Worm (Caenorhabditis elegans) whole organism, L4 larva: ENCODE measurements around the gene Y73B6BL.22.

Experiments used
- F10B5.3 ChIP-seq: sonication (generic microtip); optimal IDR thresholded peaks from 2 replicates; lab custom pipeline; 2016; ENCODE audit warnings: mild to moderate bottlenecking, missing genetic modification characterization, missing compliant biosample characterization
- F49E8.2 ChIP-seq: sonication (generic microtip); optimal IDR thresholded peaks from 2 replicates; lab custom pipeline; 2016; ENCODE audit warnings: missing compliant biosample characterization, mild to moderate bottlenecking, missing genetic modification characterization, borderline replicate concordance
- Y48G9A.11 ChIP-seq: fragments of 200-800 bp; sonication (Bioruptor generic); IDR thresholded peaks from 2 replicates; pipeline ENCODE4 v1.3.6; 2022; ENCODE audit warnings: missing genetic modification reagents, missing genetic modification characterization, missing compliant biosample characterization
- ZK546.5 ChIP-seq, 2 experiments: sonication (generic microtip); optimal IDR thresholded peaks; 2 replicates each; lab custom pipeline; 2017; ENCODE audit warnings: missing biosample characterization in 2 of 2, missing genetic modification characterization in 2 of 2
- aha-1 ChIP-seq: fragments of 150-350 bp; peaks from one replicate; lab custom pipeline; 2014; ENCODE audit warnings: missing biosample characterization, missing genetic modification characterization
- arid-1 ChIP-seq: fragments of 200-800 bp; sonication (Bioruptor generic); conservative IDR thresholded peaks from 2 replicates; pipeline ENCODE4 v1.3.6; 2022; ENCODE audit warnings: missing genetic modification reagents, missing genetic modification characterization, missing compliant biosample characterization
- ceh-20 ChIP-seq: fragments of 200-800 bp; sonication (Bioruptor generic); IDR thresholded peaks from 2 replicates; pipeline ENCODE4 v1.3.6; 2022; ENCODE audit warnings: missing genetic modification reagents, missing genetic modification characterization, missing compliant biosample characterization
- ceh-32 ChIP-seq: sonication (generic microtip); optimal IDR thresholded peaks from 2 replicates; lab custom pipeline; 2016; ENCODE audit warnings: mild to moderate bottlenecking, missing genetic modification characterization, missing compliant biosample characterization; ENCODE audit not compliant: poor library complexity
- ces-1 ChIP-seq: fragments of 150-350 bp; sonication (generic microtip); optimal IDR thresholded peaks from 4 replicates; lab custom pipeline; 2014; ENCODE audit warnings: missing biosample characterization, missing genetic modification reagents, missing genetic modification characterization
- ctbp-1 ChIP-seq: fragments of 200-800 bp; sonication (Bioruptor generic); IDR thresholded peaks from 2 replicates; pipeline ENCODE4 v1.3.6; 2022; ENCODE audit warnings: missing genetic modification reagents, missing genetic modification characterization, missing compliant biosample characterization
- daf-12 ChIP-seq: fragments of 150-350 bp; optimal IDR thresholded peaks from 2 replicates; lab custom pipeline; 2014; ENCODE audit warnings: missing biosample characterization, missing genetic modification reagents, missing genetic modification characterization
- daf-19 ChIP-seq: fragments of 200-800 bp; sonication (Bioruptor generic); conservative IDR thresholded peaks from 2 replicates; pipeline ENCODE4 v1.3.6; 2022; ENCODE audit warnings: missing genetic modification characterization, missing compliant biosample characterization
- dmd-8 ChIP-seq: fragments of 200-800 bp; sonication (Bioruptor generic); IDR thresholded peaks from 2 replicates; pipeline ENCODE4 v1.3.6; 2022; ENCODE audit warnings: missing genetic modification characterization, missing compliant biosample characterization
- dve-1 ChIP-seq: sonication (generic microtip); optimal IDR thresholded peaks from 2 replicates; lab custom pipeline; 2017; ENCODE audit warnings: antibody characterized with exemption, mild to moderate bottlenecking, missing genetic modification characterization, missing compliant biosample characterization; ENCODE audit not compliant: insufficient read depth
- egl-27 ChIP-seq: sonication (generic microtip); optimal IDR thresholded peaks from 3 replicates; lab custom pipeline; 2017; ENCODE audit warnings: missing biosample characterization, missing genetic modification reagents, missing genetic modification characterization
- egl-43 ChIP-seq: fragments of 200-800 bp; sonication (Bioruptor generic); IDR thresholded peaks from 2 replicates; pipeline ENCODE4 v1.3.6; 2022; ENCODE audit warnings: missing genetic modification reagents, missing genetic modification characterization, missing compliant biosample characterization
- fkh-10 ChIP-seq: fragments of 150-350 bp; optimal IDR thresholded peaks from 2 replicates; lab custom pipeline; 2014; ENCODE audit warnings: missing biosample characterization, missing genetic modification reagents, missing genetic modification characterization
- gei-8 ChIP-seq: fragments of 200-800 bp; sonication (Bioruptor generic); optimal IDR thresholded peaks from 2 replicates; lab custom pipeline; 2018; ENCODE audit warnings: mild to moderate bottlenecking, missing genetic modification characterization, missing compliant biosample characterization
- hlh-30 ChIP-seq: sonication (generic microtip); optimal IDR thresholded peaks from 2 replicates; lab custom pipeline; 2017; ENCODE audit warnings: antibody characterized with exemption, mild to moderate bottlenecking, missing genetic modification characterization, missing compliant biosample characterization; ENCODE audit not compliant: insufficient read depth
- hmg-1.1 ChIP-seq: fragments of 200-800 bp; sonication (Bioruptor generic); IDR thresholded peaks from 2 replicates; pipeline ENCODE4 v1.3.6; 2022; ENCODE audit warnings: missing genetic modification reagents, missing genetic modification characterization, missing compliant biosample characterization
- lin-15B ChIP-seq: fragments of 150-350 bp; sonication (generic microtip); optimal IDR thresholded peaks from 3 replicates; lab custom pipeline; 2014; ENCODE audit warnings: missing biosample characterization, missing genetic modification characterization
- lin-38 ChIP-seq: fragments of 200-800 bp; sonication (Bioruptor generic); IDR thresholded peaks from 2 replicates; pipeline ENCODE4 v1.3.6; 2022; ENCODE audit warnings: missing genetic modification reagents, missing genetic modification characterization, missing compliant biosample characterization
- lir-3 ChIP-seq: sonication (generic microtip); optimal IDR thresholded peaks from 2 replicates; lab custom pipeline; 2016; ENCODE audit warnings: mild to moderate bottlenecking, missing genetic modification characterization, missing compliant biosample characterization
- mdl-1 ChIP-seq, 2 experiments: fragments of 150-350 bp in 1 of 2; sonication (generic microtip) in 1 of 2; optimal IDR thresholded peaks; 2 replicates each; lab custom pipeline; 2014 to 2017; ENCODE audit warnings: missing biosample characterization in 2 of 2, missing genetic modification characterization in 2 of 2
- mep-1 ChIP-seq: fragments of 150-350 bp; sonication (generic microtip); optimal IDR thresholded peaks from 3 replicates; lab custom pipeline; 2014; ENCODE audit warnings: missing biosample characterization, missing genetic modification characterization
- mxl-2 ChIP-seq: fragments of 200-800 bp; sonication (Bioruptor generic); conservative IDR thresholded peaks from 2 replicates; pipeline ENCODE4 v1.3.6; 2022; ENCODE audit warnings: missing genetic modification reagents, missing genetic modification characterization, missing compliant biosample characterization
- nhr-237 ChIP-seq: sonication (generic microtip); optimal IDR thresholded peaks from 2 replicates; lab custom pipeline; 2017; ENCODE audit warnings: missing biosample characterization, missing genetic modification characterization
- nhr-6 ChIP-seq: fragments of 150-350 bp; optimal IDR thresholded peaks from 2 replicates; lab custom pipeline; 2014; ENCODE audit warnings: missing biosample characterization, missing genetic modification characterization
- php-3 ChIP-seq: fragments of 200-800 bp; sonication (Bioruptor generic); IDR thresholded peaks from 2 replicates; pipeline ENCODE4 v1.3.6; 2022; ENCODE audit warnings: missing genetic modification reagents, missing genetic modification characterization, missing compliant biosample characterization
- rbr-2 ChIP-seq: sonication (generic microtip); optimal IDR thresholded peaks from 2 replicates; lab custom pipeline; 2016; ENCODE audit warnings: missing genotype, missing genetic modification characterization, missing compliant biosample characterization
- sdz-12 ChIP-seq: fragments of 200-800 bp; sonication (Bioruptor generic); optimal IDR thresholded peaks from 2 replicates; lab custom pipeline; 2018; ENCODE audit warnings: mild to moderate bottlenecking, missing genetic modification characterization, missing compliant biosample characterization
- snpc-1.2 ChIP-seq: fragments of 200-800 bp; sonication (Bioruptor generic); IDR thresholded peaks from 2 replicates; pipeline ENCODE4 v1.3.6; 2022; ENCODE audit warnings: missing genetic modification reagents, missing genetic modification characterization, missing compliant biosample characterization
- tra-1 ChIP-seq: fragments of 200-800 bp; sonication (Bioruptor generic); IDR thresholded peaks from 2 replicates; pipeline ENCODE4 v1.3.6; 2022; ENCODE audit warnings: missing genetic modification reagents, missing genetic modification characterization, missing compliant biosample characterization
- unc-62 ChIP-seq, 3 experiments: fragments of 150-350 bp in 1 of 3; sonication (generic microtip); optimal IDR thresholded peaks in 2 of 3; peaks in 1 of 3; 1 replicate in 1 of 3; 2 replicates in 2 of 3; lab custom pipeline; 2014 to 2017; ENCODE audit warnings: missing biosample characterization in 3 of 3, missing genetic modification characterization in 3 of 3, missing genetic modification reagents in 3 of 3, missing genotype in 1 of 3
- zip-2 ChIP-seq: fragments of 150-350 bp; optimal IDR thresholded peaks from 2 replicates; lab custom pipeline; 2014; ENCODE audit warnings: missing biosample characterization, missing genetic modification characterization

Y73B6BL.22 gene

ce11 chrIV:6393329-6393728 is 23.1 kb downstream of the Y73B6BL.22 start (continued):
- no peak for TF ChIP-seq egl-27 (tag; lab: Kevin White, UChicago)
- TF ChIP-seq F49E8.2 = no peak
- TF ChIP-seq ceh-20 (GFP tag; lab: Robert Waterston, UW) = no peak
- no peak for TF ChIP-seq ceh-32
- no peak for TF ChIP-seq tra-1 (GFP tag; lab: Robert Waterston, UW)
- TF ChIP-seq dve-1 = no peak
- no peak for TF ChIP-seq daf-12 (tag; lab: Kevin White, UChicago)
- peak; percentile 4 for TF ChIP-seq hlh-30
- TF ChIP-seq php-3 (GFP tag; lab: Robert Waterston, UW) = no peak
- no peak for TF ChIP-seq Y48G9A.11 (GFP tag; lab: Robert Waterston, UW)
- TF ChIP-seq lin-15B = no peak
- no peak for TF ChIP-seq snpc-1.2 (GFP tag; lab: Robert Waterston, UW)
- TF ChIP-seq ZK546.5 (tag; optimal IDR thresholded peaks at IDR 0.05; lab: Kevin White, UChicago) = no peak
- no peak for TF ChIP-seq mxl-2 (GFP tag; lab: Robert Waterston, UW)

ce11 chrIV:6391566-6391965 is 24.9 kb downstream of the Y73B6BL.22 start:
- no peak for TF ChIP-seq ces-1 (GFP tag; lab: Kevin White, UChicago)
- peak in 1 of 2 experiments; percentile 15 for TF ChIP-seq unc-62 (GFP tag; optimal IDR thresholded peaks at IDR 0.05 in 1 of 2; lab: Kevin White, UChicago)
- TF ChIP-seq unc-62 (tag; optimal IDR thresholded peaks at IDR 0.05; lab: Kevin White, UChicago) = no peak
- TF ChIP-seq gei-8 (GFP tag; lab: Kevin White, UChicago) = no peak
- TF ChIP-seq egl-43 = no peak
- TF ChIP-seq rbr-2 (tag; lab: Kevin White, UChicago) = no peak
- no peak for TF ChIP-seq sdz-12 (GFP tag; lab: Kevin White, UChicago)
- no peak for TF ChIP-seq mdl-1 (tag; optimal IDR thresholded peaks at IDR 0.05; lab: Kevin White, UChicago)

ce11 chrIV:6388550-6388949 is 27.9 kb downstream of the Y73B6BL.22 start:
- no peak for TF ChIP-seq dmd-8 (GFP tag; lab: Robert Waterston, UW)
- TF ChIP-seq mep-1 (tag; lab: Kevin White, UChicago) = no peak
- TF ChIP-seq egl-43 = no peak
- TF ChIP-seq lir-3 (tag; lab: Kevin White, UChicago) = no peak
- no peak for TF ChIP-seq nhr-6
- no peak for TF ChIP-seq F49E8.2
- TF ChIP-seq arid-1 (GFP tag; lab: Robert Waterston, UW) = no peak
- no peak for TF ChIP-seq zip-2 (tag; lab: Kevin White, UChicago)
- TF ChIP-seq F10B5.3 (tag; lab: Kevin White, UChicago) = no peak
- TF ChIP-seq ceh-20 (GFP tag; lab: Robert Waterston, UW) = no peak
- TF ChIP-seq daf-19 (GFP tag; lab: Robert Waterston, UW) = no peak

- TF ChIP-seq aha-1 (tag; lab: Kevin White, UChicago) = no peak
- TF ChIP-seq dve-1 = no peak
- no peak for TF ChIP-seq hmg-1.1 (GFP tag; lab: Robert Waterston, UW)
- peak; percentile 13; the same call in 1 of the 2 replicates for TF ChIP-seq ctbp-1 (GFP tag; lab: Robert Waterston, UW)
- TF ChIP-seq fkh-10 (GFP tag; lab: Kevin White, UChicago) = peak; percentile 69
- no peak for TF ChIP-seq lin-38 (GFP tag; lab: Robert Waterston, UW)
Observed at ce11 chrIV:6385010-6385409, 31.4 kb downstream of the Y73B6BL.22 start.

ce11 chrIV:6383970-6384369 is 32.5 kb downstream of the Y73B6BL.22 start, which contains the start of gene shl-1:
Gene shl-1, minus strand, starts transcription at chrIV:6384070.
- TF ChIP-seq nhr-237 = no peak
- TF ChIP-seq aha-1 (tag; lab: Kevin White, UChicago) = peak; percentile 79
